Worm (Caenorhabditis elegans) whole organism, L3 larva: ENCODE data around the gene F35A5.8.

Source experiments
- R02D3.7 ChIP-seq: fragments of 150-350 bp; optimal IDR thresholded peaks from 2 replicates; lab custom pipeline; 2014; ENCODE audit warnings: missing biosample characterization, missing genetic modification characterization
- ZK546.5 ChIP-seq: sonication (generic microtip); optimal IDR thresholded peaks from 2 replicates; lab custom pipeline; 2017; ENCODE audit warnings: missing biosample characterization, missing genetic modification characterization
- ceh-28 ChIP-seq: fragments of 150-350 bp; optimal IDR thresholded peaks from 2 replicates; lab custom pipeline; 2014; ENCODE audit warnings: missing biosample characterization, missing genetic modification reagents, missing genetic modification characterization
- daf-12 ChIP-seq: fragments of 150-350 bp; optimal IDR thresholded peaks from 2 replicates; lab custom pipeline; 2014; ENCODE audit warnings: missing biosample characterization, missing genetic modification reagents, missing genetic modification characterization
- egl-27 ChIP-seq: sonication (generic microtip); optimal IDR thresholded peaks from 4 replicates; lab custom pipeline; 2017; ENCODE audit warnings: missing biosample characterization, missing genetic modification reagents, missing genetic modification characterization
- egl-5 ChIP-seq: fragments of 150-350 bp; optimal IDR thresholded peaks from 2 replicates; lab custom pipeline; 2017; ENCODE audit warnings: missing biosample characterization, missing genetic modification reagents, missing genetic modification characterization, inconsistent platforms
- elt-2 ChIP-seq: sonication (generic microtip); optimal IDR thresholded peaks from 2 replicates; lab custom pipeline; 2016; ENCODE audit warnings: missing genetic modification reagents, mild to moderate bottlenecking, missing genetic modification characterization, missing compliant biosample characterization
- elt-3 ChIP-seq, 3 experiments: fragments of 150-350 bp in 1 of 3; sonication (generic microtip) in 2 of 3; optimal IDR thresholded peaks; 2 replicates in 2 of 3; 4 replicates in 1 of 3; lab custom pipeline; 2014 to 2017; ENCODE audit warnings: missing biosample characterization in 3 of 3, missing genetic modification characterization in 3 of 3
- fkh-2 ChIP-seq: fragments of 150-350 bp; optimal IDR thresholded peaks from 2 replicates; lab custom pipeline; 2014; ENCODE audit warnings: missing biosample characterization, missing genetic modification reagents, missing genetic modification characterization
- jun-1 ChIP-seq: fragments of 150-350 bp; optimal IDR thresholded peaks from 2 replicates; lab custom pipeline; 2014; ENCODE audit warnings: missing biosample characterization, missing genetic modification reagents, missing genetic modification characterization
- lin-39 ChIP-seq: fragments of 150-350 bp; optimal IDR thresholded peaks from 2 replicates; lab custom pipeline; 2018; ENCODE audit warnings: missing biosample characterization, missing genetic modification reagents, missing genetic modification characterization
- mdl-1 ChIP-seq: fragments of 150-350 bp; optimal IDR thresholded peaks from 2 replicates; lab custom pipeline; 2014; ENCODE audit warnings: missing biosample characterization, missing genetic modification characterization
- mml-1 ChIP-seq: fragments of 150-350 bp; sonication (generic microtip); optimal IDR thresholded peaks from 3 replicates; lab custom pipeline; 2014; ENCODE audit warnings: missing biosample characterization, missing genetic modification characterization
- nfya-1 ChIP-seq: sonication (generic microtip); optimal IDR thresholded peaks from 2 replicates; lab custom pipeline; 2017; ENCODE audit warnings: missing genetic modification characterization, mild to moderate bottlenecking, missing compliant biosample characterization, antibody characterized with exemption, moderate library complexity; ENCODE audit not compliant: insufficient read depth
- nhr-23 ChIP-seq: fragments of 150-350 bp; optimal IDR thresholded peaks from 2 replicates; lab custom pipeline; 2014; ENCODE audit warnings: missing biosample characterization, missing genetic modification reagents, missing genetic modification characterization
- nhr-25 ChIP-seq: sonication (generic microtip); optimal IDR thresholded peaks from 2 replicates; lab custom pipeline; 2017; ENCODE audit warnings: missing biosample characterization, missing genetic modification characterization
- nhr-28 ChIP-seq: fragments of 150-350 bp; optimal IDR thresholded peaks from 2 replicates; lab custom pipeline; 2014; ENCODE audit warnings: missing biosample characterization, missing genetic modification characterization
- nhr-43 ChIP-seq: sonication (generic microtip); optimal IDR thresholded peaks from 2 replicates; lab custom pipeline; 2016; ENCODE audit warnings: mild to moderate bottlenecking, missing genetic modification characterization, missing compliant biosample characterization; ENCODE audit not compliant: poor library complexity, severe bottlenecking
- nhr-67 ChIP-seq: fragments of 150-350 bp; optimal IDR thresholded peaks from 2 replicates; lab custom pipeline; 2014; ENCODE audit warnings: missing biosample characterization, missing genetic modification characterization
- nhr-76 ChIP-seq: fragments of 150-350 bp; sonication (generic microtip); optimal IDR thresholded peaks from 5 replicates; lab custom pipeline; 2014; ENCODE audit warnings: missing biosample characterization, missing genetic modification characterization
- nhr-77 ChIP-seq: fragments of 150-350 bp; optimal IDR thresholded peaks from 2 replicates; lab custom pipeline; 2014; ENCODE audit warnings: missing biosample characterization, missing genetic modification characterization
- pha-4 ChIP-seq: fragments of 150-350 bp; optimal IDR thresholded peaks from 2 replicates; lab custom pipeline; 2014; ENCODE audit warnings: missing biosample characterization, missing genetic modification reagents, missing genetic modification characterization
- pqm-1 ChIP-seq: fragments of 150-350 bp; optimal IDR thresholded peaks from 2 replicates; lab custom pipeline; 2017; ENCODE audit warnings: missing biosample characterization, missing genetic modification characterization, inconsistent platforms
- skn-1 ChIP-seq: fragments of 150-350 bp; optimal IDR thresholded peaks from 2 replicates; lab custom pipeline; 2014; ENCODE audit warnings: missing biosample characterization, missing genetic modification characterization
- tbx-2 ChIP-seq: sonication (generic microtip); optimal IDR thresholded peaks from 2 replicates; lab custom pipeline; 2016; ENCODE audit warnings: mild to moderate bottlenecking, missing genetic modification characterization, missing compliant biosample characterization
- unc-62 ChIP-seq: fragments of 150-350 bp; sonication (generic microtip); optimal IDR thresholded peaks from 4 replicates; lab custom pipeline; 2014; ENCODE audit warnings: missing biosample characterization, missing genetic modification reagents, missing genetic modification characterization
- zag-1 ChIP-seq: fragments of 150-350 bp; optimal IDR thresholded peaks from 2 replicates; lab custom pipeline; 2014; ENCODE audit warnings: missing biosample characterization, missing genetic modification characterization

F35A5.8 gene

ce11 chrX:3824907-3825689 is 21.8 kb upstream of the F35A5.8 start:
- TF ChIP-seq jun-1 (tag; lab: Kevin White, UChicago), result no peak
- TF ChIP-seq elt-2 (tag; lab: Kevin White, UChicago), result peak; percentile 79
- peak; percentile 79 for TF ChIP-seq pqm-1 (tag; lab: Kevin White, UChicago)
- TF ChIP-seq, all 47 proteins: peak for 2

- peak; percentile 6 for TF ChIP-seq lin-39 (tag; lab: Kevin White, UChicago)
- peak; percentile 36 for TF ChIP-seq egl-5 (tag; lab: Kevin White, UChicago)
- TF ChIP-seq pha-4 (tag; lab: Kevin White, UChicago), result peak; percentile 14
- peak; percentile 72 for TF ChIP-seq nhr-43
- peak; percentile 8 for TF ChIP-seq nfya-1 (tag; lab: Kevin White, UChicago)
- no peak for TF ChIP-seq nhr-77 (tag; lab: Kevin White, UChicago)
- TF ChIP-seq jun-1 (tag; lab: Kevin White, UChicago), result no peak
Observed at ce11 chrX:3824443-3824842, 21.2 kb upstream of the F35A5.8 start.

- TF ChIP-seq jun-1 (tag; lab: Kevin White, UChicago) (peak; percentile 83), pqm-1 (tag; lab: Kevin White, UChicago) (peak; percentile 99), egl-5 (tag; lab: Kevin White, UChicago) (no peak), nfya-1 (tag; lab: Kevin White, UChicago) (no peak), ceh-28 (tag; lab: Kevin White, UChicago) (no peak), pha-4 (tag; lab: Kevin White, UChicago) (peak; percentile 81), nhr-77 (tag; lab: Kevin White, UChicago) (no peak), skn-1 (tag; lab: Kevin White, UChicago) (peak; percentile 67), elt-2 (tag; lab: Kevin White, UChicago) (peak; percentile 100), ZK546.5 (no peak), daf-12 (no peak)
Observed at ce11 chrX:3823869-3824268, 20.6 kb upstream of the F35A5.8 start.

DNA sequence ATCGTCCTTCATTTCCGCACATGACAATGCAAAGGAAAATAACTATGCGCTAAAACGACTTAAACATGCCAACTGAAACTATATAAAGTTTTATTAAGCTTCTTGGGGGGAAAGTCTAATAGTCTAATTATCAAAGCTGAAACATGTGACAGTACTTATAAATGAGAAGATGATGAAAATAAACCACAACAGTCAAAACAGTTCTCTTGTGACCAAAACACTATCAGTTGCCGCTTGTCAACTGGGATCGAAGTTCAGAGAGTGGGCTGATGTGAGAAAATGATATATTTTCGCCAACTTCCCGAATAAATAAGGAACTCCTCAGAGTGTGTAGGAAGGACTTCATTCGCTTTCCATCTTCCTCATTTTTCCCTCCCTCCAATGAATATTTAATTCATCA is 18.8 kb upstream of the F35A5.8 start:
- TF ChIP-seq elt-2 (tag; lab: Kevin White, UChicago) (peak; percentile 71), pqm-1 (tag; lab: Kevin White, UChicago) (peak; percentile 45), pha-4 (tag; lab: Kevin White, UChicago) (peak; percentile 14), mml-1 (tag; lab: Kevin White, UChicago) (no peak), egl-27 (tag; lab: Kevin White, UChicago) (no peak)

- TF ChIP-seq nhr-23 (tag; lab: Kevin White, UChicago) (no peak), egl-27 (tag; lab: Kevin White, UChicago) (no peak), elt-3 (tag; optimal IDR thresholded peaks at IDR 0.05; lab: Kevin White, UChicago) (no peak), mdl-1 (tag; lab: Kevin White, UChicago) (no peak), skn-1 (tag; lab: Kevin White, UChicago) (no peak), unc-62 (GFP tag; lab: Kevin White, UChicago) (no peak), nhr-76 (no peak), nhr-77 (tag; lab: Kevin White, UChicago) (no peak), nhr-28 (tag; lab: Kevin White, UChicago) (no peak), zag-1 (tag; lab: Kevin White, UChicago) (no peak), pha-4 (tag; lab: Kevin White, UChicago) (no peak)
Observed at ce11 chrX:3821609-3822008, 18.3 kb upstream of the F35A5.8 start.

DNA sequence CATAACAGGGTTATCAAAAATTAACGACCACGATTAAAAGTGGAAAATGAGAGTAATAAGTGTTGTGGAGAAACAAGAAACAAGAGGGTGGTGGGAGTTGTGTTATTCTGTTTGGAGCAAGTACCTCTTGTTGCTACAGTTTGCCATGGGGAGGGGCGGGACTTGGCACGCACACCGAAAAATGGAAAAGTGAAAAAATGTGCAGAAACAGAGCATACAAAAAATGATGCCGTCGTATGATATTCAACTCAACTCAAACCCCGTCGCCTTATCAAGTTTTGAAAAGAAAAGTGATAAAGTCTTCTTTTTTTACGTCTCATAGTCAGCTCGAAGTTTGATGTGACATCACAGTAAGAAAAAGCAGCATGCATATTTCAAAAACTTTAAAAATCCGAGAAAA is 17.4 kb upstream of the F35A5.8 start:
- TF ChIP-seq R02D3.7 (tag; lab: Kevin White, UChicago), result no peak
- no peak for TF ChIP-seq nhr-25 (tag; lab: Kevin White, UChicago)
- no peak for TF ChIP-seq ZK546.5
- peak; percentile 91 for TF ChIP-seq elt-2 (tag; lab: Kevin White, UChicago)
- peak; percentile 69 for TF ChIP-seq pqm-1 (tag; lab: Kevin White, UChicago)
- no peak for TF ChIP-seq nhr-67 (tag; lab: Kevin White, UChicago)
- TF ChIP-seq tbx-2 (tag; lab: Kevin White, UChicago), result no peak
- TF ChIP-seq pha-4 (tag; lab: Kevin White, UChicago), result peak; percentile 61
- TF ChIP-seq fkh-2 (tag; lab: Kevin White, UChicago), result no peak
- TF ChIP-seq, all 47 proteins: peak for 3
